Fruit fly (Drosophila melanogaster): ENCODE results near the gene CG9922.
A peak's percentile ranks its signal among the peaks of the same experiment; 100 is the strongest.

CG9922 gene

dm6 chr3R:14041647-14042046, 5.4 kb upstream of the CG9922 start (continued):
- TF ChIP-seq cas (GFP tag; IDR thresholded peaks at IDR 0.05): no peak
- no peak for TF ChIP-seq ems (GFP tag; optimal IDR thresholded peaks at IDR 0.05)
- TF ChIP-seq CG15479 (GFP tag; optimal IDR thresholded peaks at IDR 0.05): no peak
- TF ChIP-seq onecut (GFP tag; IDR thresholded peaks at IDR 0.05): no peak
- TF ChIP-seq ind (GFP tag; optimal IDR thresholded peaks at IDR 0.05): peak; percentile 27
- TF ChIP-seq CG18599 (GFP tag; optimal IDR thresholded peaks at IDR 0.05): peak; percentile 43
- no peak for TF ChIP-seq hbn (GFP tag; IDR thresholded peaks at IDR 0.05; ENCODE audit: partially characterized antibody)
- TF ChIP-seq CG9437 (GFP tag; optimal IDR thresholded peaks at IDR 0.05): no peak
- TF ChIP-seq CG1603 (tag; optimal IDR thresholded peaks at IDR 0.05): no peak
- no peak for TF ChIP-seq cad (GFP tag; optimal IDR thresholded peaks at IDR 0.05)
- no peak for TF ChIP-seq CTCF (GFP tag; optimal IDR thresholded peaks at IDR 0.05)
- no peak for TF ChIP-seq ssp (GFP tag; IDR thresholded peaks at IDR 0.05)
- TF ChIP-seq salm (tag; optimal IDR thresholded peaks at IDR 0.05): no peak
- no peak for TF ChIP-seq HLH4C (GFP tag; IDR thresholded peaks at IDR 0.05; ENCODE audit: partially characterized antibody)
- TF ChIP-seq MESR4 (GFP tag; optimal IDR thresholded peaks at IDR 0.05): no peak
- TF ChIP-seq trh (GFP tag; optimal IDR thresholded peaks at IDR 0.05): no peak
- no peak for TF ChIP-seq CG10209 (GFP tag; optimal IDR thresholded peaks at IDR 0.05)
- peak; percentile 14 for TF ChIP-seq CG2120 (GFP tag; optimal IDR thresholded peaks at IDR 0.05)
- no peak for TF ChIP-seq CG12219 (GFP tag; optimal IDR thresholded peaks at IDR 0.05)
- no peak for TF ChIP-seq sob (GFP tag; IDR thresholded peaks at IDR 0.05)
- TF ChIP-seq dmrt11E (tag; optimal IDR thresholded peaks at IDR 0.05): no peak
- TF ChIP-seq YL-1 (GFP tag; optimal IDR thresholded peaks at IDR 0.05): no peak
- peak; percentile 42 for TF ChIP-seq CG17359 (tag; optimal IDR thresholded peaks at IDR 0.05)
- no peak for TF ChIP-seq Hmx (GFP tag; optimal IDR thresholded peaks at IDR 0.05)
- no peak for TF ChIP-seq mam (GFP tag; optimal IDR thresholded peaks at IDR 0.05)
- no peak for TF ChIP-seq tna (GFP tag; IDR thresholded peaks at IDR 0.05; ENCODE audit: partially characterized antibody)
- TF ChIP-seq sens (GFP tag): no peak
- TF ChIP-seq CG11695 (GFP tag; IDR thresholded peaks at IDR 0.05): no peak
- TF ChIP-seq CG11456 (GFP tag; IDR thresholded peaks at IDR 0.05): no peak
- TF ChIP-seq abd-A (tag; optimal IDR thresholded peaks at IDR 0.05): no peak
- no peak for TF ChIP-seq unc-4 (GFP tag; IDR thresholded peaks at IDR 0.05; ENCODE audit: partially characterized antibody)
- no peak for TF ChIP-seq Awh (GFP tag; IDR thresholded peaks at IDR 0.05)
- TF ChIP-seq CG3838 (GFP tag; optimal IDR thresholded peaks at IDR 0.05): no peak
- no peak for TF ChIP-seq CG18764 (GFP tag; optimal IDR thresholded peaks at IDR 0.05)
- TF ChIP-seq zen2 (GFP tag; IDR thresholded peaks at IDR 0.05; ENCODE audit: partially characterized antibody): no peak
- TF ChIP-seq tio (GFP tag; optimal IDR thresholded peaks at IDR 0.05): no peak
- TF ChIP-seq Xrp1 (GFP tag; IDR thresholded peaks at IDR 0.05): 0 out of 2 replicates have a peak, but pooled peaks have one; percentile 7
- no peak for TF ChIP-seq Spps (tag; optimal IDR thresholded peaks at IDR 0.05)
- TF ChIP-seq nau (GFP tag; optimal IDR thresholded peaks at IDR 0.05): no peak
- no peak for TF ChIP-seq BEAF-32 (GFP tag; optimal IDR thresholded peaks at IDR 0.05)
- no peak for TF ChIP-seq CG13123 (GFP tag; optimal IDR thresholded peaks at IDR 0.05)
- no peak for TF ChIP-seq HmgD (GFP tag; optimal IDR thresholded peaks at IDR 0.05)
- no peak for TF ChIP-seq E2f2 (GFP tag; IDR thresholded peaks at IDR 0.05)
- TF ChIP-seq CG10366 (GFP tag; IDR thresholded peaks at IDR 0.05): no peak
- TF ChIP-seq CG7963 (GFP tag; IDR thresholded peaks at IDR 0.05; ENCODE audit: partially characterized antibody): no peak
- TF ChIP-seq CG6254 (GFP tag; optimal IDR thresholded peaks at IDR 0.05): peak; percentile 6
- no peak for TF ChIP-seq CG14860 (GFP tag; IDR thresholded peaks at IDR 0.05; ENCODE audit: partially characterized antibody)
- no peak for TF ChIP-seq danr (GFP tag; IDR thresholded peaks at IDR 0.05)
- no peak for TF ChIP-seq ac (GFP tag; optimal IDR thresholded peaks at IDR 0.05)
- TF ChIP-seq hth (optimal IDR thresholded peaks at IDR 0.05): no peak
- no peak for TF ChIP-seq CG6654 (GFP tag; optimal IDR thresholded peaks at IDR 0.05)
- 0 out of 3 replicates have a peak, but pooled peaks have one; percentile 6 for TF ChIP-seq Aef1 (GFP tag; IDR thresholded peaks at IDR 0.05)
